Worm (Caenorhabditis elegans): ENCODE measurements around the gene F09E5.14.
A peak's percentile ranks its signal among the peaks of the same experiment; 100 is the strongest.

The F09E5.14 gene

ce11 chrII:5324653-5325052 is 20.0 kb downstream of the F09E5.14 start:
- 0 out of 2 replicates have a peak, but pooled peaks have one; percentile 48 for TF ChIP-seq grh-1 (GFP tag; IDR thresholded peaks at IDR 0.05)
- no peak for TF ChIP-seq efl-1 (optimal IDR thresholded peaks at IDR 0.05)
- TF ChIP-seq efl-1 (GFP tag; optimal IDR thresholded peaks at IDR 0.05 in 1 of 2) = peak in 1 of 2 experiments; percentile 49
- peak; percentile 3 for TF ChIP-seq blmp-1 (tag; optimal IDR thresholded peaks at IDR 0.05)
- peak; percentile 88 for TF ChIP-seq nhr-85 (tag)
- no peak for TF ChIP-seq ceh-63 (GFP tag; optimal IDR thresholded peaks at IDR 0.05)
- TF ChIP-seq elt-3 (tag; optimal IDR thresholded peaks at IDR 0.05) = peak in 2 of 6 experiments; percentile 17 to 60
- no peak for TF ChIP-seq elt-2 (tag; optimal IDR thresholded peaks at IDR 0.05)
- TF ChIP-seq lin-14 (GFP tag; optimal IDR thresholded peaks at IDR 0.05) = peak; percentile 7

- TF ChIP-seq lin-35 (GFP tag; optimal IDR thresholded peaks at IDR 0.05) (peak in 1 of 2 experiments; percentile 55), nhr-71 (tag; optimal IDR thresholded peaks at IDR 0.05) (peak; percentile 46), elt-2 (tag; optimal IDR thresholded peaks at IDR 0.05) (peak; percentile 99), mef-2 (tag; optimal IDR thresholded peaks at IDR 0.05) (no peak), nhr-77 (tag; optimal IDR thresholded peaks at IDR 0.05) (no peak), pax-3 (tag; optimal IDR thresholded peaks at IDR 0.05) (peak; percentile 23), lsy-2 (tag; optimal IDR thresholded peaks at IDR 0.05) (peak in 1 of 2 experiments; percentile 21), nhr-11 (tag; optimal IDR thresholded peaks at IDR 0.05) (no peak), nhr-20 (tag; optimal IDR thresholded peaks at IDR 0.05) (peak; percentile 38), C16A3.4 (tag; optimal IDR thresholded peaks at IDR 0.05) (peak; percentile 28), pqm-1 (tag; optimal IDR thresholded peaks at IDR 0.05) (peak; percentile 96)
These were observed 20.9 kb downstream of the F09E5.14 start for ce11 chrII:5323773-5324172.

- peak; percentile 61 for TF ChIP-seq blmp-1 (tag; optimal IDR thresholded peaks at IDR 0.05)
- no peak for TF ChIP-seq unc-130 (tag; optimal IDR thresholded peaks at IDR 0.05)
- no peak for TF ChIP-seq efl-1 (optimal IDR thresholded peaks at IDR 0.05)
- TF ChIP-seq efl-1 (GFP tag; optimal IDR thresholded peaks at IDR 0.05 in 1 of 2) = peak in 1 of 2 experiments; percentile 47
- peak; percentile 30 for TF ChIP-seq lin-14 (GFP tag; optimal IDR thresholded peaks at IDR 0.05)
- TF ChIP-seq nhr-85 (tag) = peak; percentile 82
- no peak for TF ChIP-seq snpc-4 (tag; optimal IDR thresholded peaks at IDR 0.05)
- TF ChIP-seq elt-3 (tag; optimal IDR thresholded peaks at IDR 0.05) = peak in 3 of 6 experiments; percentile 1 to 69 (median 39)
These were observed 21.8 kb downstream of the F09E5.14 start, which contains the start of gene vhp-1 for ce11 chrII:5322732-5323326. TSS of gene vhp-1 (plus strand) at chrII:5323276.

ce11 chrII:5321718-5322286 is 22.9 kb downstream of the F09E5.14 start:
- TF ChIP-seq aly-2 (tag; optimal IDR thresholded peaks at IDR 0.05) (no peak), ceh-90 (tag; optimal IDR thresholded peaks at IDR 0.05) (no peak), C04F5.9 (tag; optimal IDR thresholded peaks at IDR 0.05) (no peak), lin-35 (GFP tag; optimal IDR thresholded peaks at IDR 0.05) (peak; percentile 51 to 52), nhr-20 (tag; optimal IDR thresholded peaks at IDR 0.05) (peak; percentile 86), F16B12.6 (tag; optimal IDR thresholded peaks at IDR 0.05) (no peak), nhr-47 (tag; optimal IDR thresholded peaks at IDR 0.05) (peak; percentile 59), egl-13 (tag; optimal IDR thresholded peaks at IDR 0.05) (no peak), egl-27 (tag; optimal IDR thresholded peaks at IDR 0.05) (peak in 1 of 2 experiments; percentile 42), lin-13 (GFP tag; optimal IDR thresholded peaks at IDR 0.05) (peak; percentile 14), unc-98 (GFP tag; IDR thresholded peaks at IDR 0.05) (no peak), ceh-8 (GFP tag; optimal IDR thresholded peaks at IDR 0.05) (peak; percentile 60), lin-14 (GFP tag; optimal IDR thresholded peaks at IDR 0.05) (peak; percentile 88), pqm-1 (tag; optimal IDR thresholded peaks at IDR 0.05) (peak; percentile 20), ceh-63 (GFP tag; optimal IDR thresholded peaks at IDR 0.05) (no peak), nhr-28 (tag; optimal IDR thresholded peaks at IDR 0.05) (no peak), alr-1 (tag; optimal IDR thresholded peaks at IDR 0.05; ENCODE audit: borderline replicate concordance) (no peak), rnt-1 (tag; optimal IDR thresholded peaks at IDR 0.05) (peak; percentile 2), sup-37 (GFP tag; optimal IDR thresholded peaks at IDR 0.05) (peak; percentile 56), blmp-1 (tag; optimal IDR thresholded peaks at IDR 0.05) (peak; percentile 50), mef-2 (tag; optimal IDR thresholded peaks at IDR 0.05) (no peak), swsn-7 (tag; optimal IDR thresholded peaks at IDR 0.05) (peak; percentile 59), ces-1 (GFP tag; optimal IDR thresholded peaks at IDR 0.05) (no peak), hpl-2 (GFP tag; optimal IDR thresholded peaks at IDR 0.05) (peak; percentile 18), fkh-10 (GFP tag; optimal IDR thresholded peaks at IDR 0.05) (no peak), fos-1 (tag; optimal IDR thresholded peaks at IDR 0.05) (no peak), nhr-90 (tag; optimal IDR thresholded peaks at IDR 0.05; ENCODE audit: poor library complexity) (peak; percentile 77), isw-1 (GFP tag; IDR thresholded peaks at IDR 0.05) (no peak), skn-1 (tag; optimal IDR thresholded peaks at IDR 0.05) (peak; percentile 39), xbp-1 (tag; optimal IDR thresholded peaks at IDR 0.05) (peak; percentile 40)
